Worm (Caenorhabditis elegans): ENCODE measurements around the gene drd-10.

The drd-10 gene

DNA sequence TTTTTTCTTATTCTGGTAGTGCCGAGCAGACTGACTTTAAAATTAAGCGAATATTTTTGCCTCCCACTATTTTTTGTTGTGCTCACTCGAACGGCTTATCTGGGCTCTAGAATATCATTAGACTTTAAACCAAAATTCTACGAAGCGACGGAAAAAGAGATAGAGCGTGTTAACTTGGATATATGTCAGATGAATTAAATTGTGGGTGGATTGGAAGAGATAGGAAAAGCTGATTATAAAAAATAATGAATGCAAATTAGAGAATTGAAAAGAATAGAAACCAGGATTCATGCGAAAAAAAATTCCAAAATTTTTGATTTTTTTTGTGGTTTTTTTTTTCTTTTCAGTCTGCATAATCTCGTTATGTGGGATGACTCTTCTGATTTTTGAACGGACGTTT is 14.4 kb downstream of the drd-10 start, which contains the start of gene F20A1.4:
Gene F20A1.4, minus strand, starts transcription at position 101 of the 400 bp plus-strand sequence.
- TF ChIP-seq klf-2 (GFP tag; conservative IDR thresholded peaks at IDR 0.05) (no peak), ztf-29 (GFP tag; IDR thresholded peaks at IDR 0.05) (no peak), tab-1 (GFP tag; IDR thresholded peaks at IDR 0.05) (no peak), med-1 (GFP tag; optimal IDR thresholded peaks at IDR 0.05; ENCODE audit: insufficient read depth) (no peak), flt-1 (GFP tag; IDR thresholded peaks at IDR 0.05) (no peak), ztf-23 (GFP tag; IDR thresholded peaks at IDR 0.05) (no peak), ref-1 (GFP tag; conservative IDR thresholded peaks at IDR 0.05) (no peak), T22C8.4 (GFP tag; IDR thresholded peaks at IDR 0.05) (no peak), cog-1 (tag; optimal IDR thresholded peaks at IDR 0.05) (no peak)

DNA sequence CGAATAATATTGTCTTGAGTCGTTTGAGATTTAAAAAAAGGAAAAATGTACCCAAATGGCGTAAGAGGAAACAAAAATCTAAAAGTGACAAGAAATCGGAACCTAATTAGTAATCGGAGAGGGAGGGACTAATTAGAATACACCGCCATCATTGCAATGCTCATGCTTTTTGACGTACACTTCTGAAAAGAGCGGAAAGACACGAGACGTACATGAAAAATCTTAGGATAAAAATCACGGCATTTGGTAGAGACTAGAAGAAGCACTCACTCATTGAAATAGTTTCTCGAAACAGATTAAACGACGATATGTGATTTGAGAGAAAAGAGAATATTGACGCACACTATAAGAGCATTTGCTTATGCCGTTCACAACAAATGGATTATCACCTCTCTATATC is 15.6 kb downstream of the drd-10 start:
- TF ChIP-seq ztf-29 (GFP tag; IDR thresholded peaks at IDR 0.05), result no peak
- TF ChIP-seq med-1 (GFP tag; optimal IDR thresholded peaks at IDR 0.05; ENCODE audit: insufficient read depth), result no peak
- TF ChIP-seq klf-2 (GFP tag; conservative IDR thresholded peaks at IDR 0.05), result no peak
- no peak for TF ChIP-seq ztf-23 (GFP tag; IDR thresholded peaks at IDR 0.05)
- TF ChIP-seq ref-1 (GFP tag; conservative IDR thresholded peaks at IDR 0.05), result no peak
- no peak for TF ChIP-seq tab-1 (GFP tag; IDR thresholded peaks at IDR 0.05)
- no peak for TF ChIP-seq flt-1 (GFP tag; IDR thresholded peaks at IDR 0.05)
- no peak for TF ChIP-seq T22C8.4 (GFP tag; IDR thresholded peaks at IDR 0.05)
- no peak for TF ChIP-seq cog-1 (tag; optimal IDR thresholded peaks at IDR 0.05)

DNA sequence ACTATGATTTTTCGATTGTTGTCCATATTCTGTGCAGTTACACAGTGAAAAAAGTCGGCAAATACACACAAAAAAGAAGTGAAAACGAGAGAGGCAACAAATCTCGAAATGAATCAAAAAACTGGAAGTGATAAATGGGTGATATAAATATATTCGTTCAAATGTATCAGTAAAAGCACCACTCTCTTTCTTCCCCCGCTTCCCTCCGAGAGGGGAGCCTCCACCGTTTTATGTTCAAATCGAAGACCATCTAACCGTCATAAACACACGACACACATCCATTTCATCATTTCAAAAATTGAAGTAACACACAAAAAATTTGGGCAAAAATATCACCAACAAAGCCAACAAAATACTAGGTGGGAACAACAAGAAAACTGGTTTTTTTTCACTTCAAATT is 19.6 kb downstream of the drd-10 start, which contains the start of gene F20A1.6:
Gene F20A1.6, minus strand, starts transcription at position 101 of the 400 bp plus-strand sequence.
- no peak for TF ChIP-seq flt-1 (GFP tag; IDR thresholded peaks at IDR 0.05)
- TF ChIP-seq ref-1 (GFP tag; conservative IDR thresholded peaks at IDR 0.05), result no peak
- no peak for TF ChIP-seq tab-1 (GFP tag; IDR thresholded peaks at IDR 0.05)
- no peak for TF ChIP-seq ztf-29 (GFP tag; IDR thresholded peaks at IDR 0.05)
- no peak for TF ChIP-seq ztf-23 (GFP tag; IDR thresholded peaks at IDR 0.05)
- TF ChIP-seq cog-1 (tag; optimal IDR thresholded peaks at IDR 0.05), result no peak

DNA sequence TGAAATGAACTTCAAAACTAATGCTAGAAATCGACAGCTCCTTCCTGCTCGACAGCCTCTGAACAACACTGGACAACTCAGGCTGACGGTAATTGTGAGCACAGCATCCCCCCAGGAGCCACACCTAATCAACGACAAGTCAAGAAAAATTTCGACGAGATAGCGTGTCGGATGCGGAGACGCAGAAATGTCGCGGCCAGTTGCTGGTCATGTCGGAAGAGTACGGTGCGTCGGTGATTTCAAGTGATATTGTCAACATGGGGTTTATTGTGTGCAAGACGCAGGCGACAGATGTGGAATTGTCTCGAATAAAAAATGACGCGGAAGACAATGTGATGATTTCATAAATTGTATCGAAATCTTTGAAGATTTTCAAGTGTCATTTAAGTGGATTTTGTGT is 29.1 kb downstream of the drd-10 start, which contains the start of gene twk-11:
Gene twk-11, minus strand, starts transcription at position 101 of the 400 bp plus-strand sequence.
- TF ChIP-seq T22C8.4 (GFP tag; IDR thresholded peaks at IDR 0.05) (no peak), med-1 (GFP tag; optimal IDR thresholded peaks at IDR 0.05; ENCODE audit: insufficient read depth) (no peak), flt-1 (GFP tag; IDR thresholded peaks at IDR 0.05) (no peak), klf-2 (GFP tag; conservative IDR thresholded peaks at IDR 0.05) (no peak), cog-1 (tag; optimal IDR thresholded peaks at IDR 0.05) (no peak), ztf-23 (GFP tag; IDR thresholded peaks at IDR 0.05) (no peak), ref-1 (GFP tag; conservative IDR thresholded peaks at IDR 0.05) (no peak)

DNA sequence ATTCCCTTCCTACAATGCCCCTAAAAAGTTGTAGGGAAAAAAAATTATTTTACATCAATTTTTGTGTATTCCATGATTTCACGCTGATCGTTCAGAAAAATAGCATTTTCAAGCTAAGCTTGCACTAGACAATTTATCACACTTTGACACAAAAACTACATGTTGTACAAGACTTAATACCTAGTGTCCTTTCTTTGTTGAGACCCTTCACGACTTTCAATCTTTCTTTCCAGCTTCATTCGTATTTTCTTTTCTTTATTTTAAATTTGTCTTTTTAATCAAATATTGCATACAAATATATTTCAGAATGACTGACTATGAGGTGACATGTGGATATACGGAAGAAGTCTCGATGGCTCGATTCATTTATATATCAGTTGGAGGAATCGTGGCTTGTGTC is 38.6 kb downstream of the drd-10 start, which contains the start of gene F20A1.2:
Gene F20A1.2, plus strand, starts transcription at position 301 of the 400 bp plus-strand sequence.
- TF ChIP-seq klf-2 (GFP tag; conservative IDR thresholded peaks at IDR 0.05), result no peak
- TF ChIP-seq tab-1 (GFP tag; IDR thresholded peaks at IDR 0.05), result no peak
- no peak for TF ChIP-seq cog-1 (tag; optimal IDR thresholded peaks at IDR 0.05)
- no peak for TF ChIP-seq ztf-23 (GFP tag; IDR thresholded peaks at IDR 0.05)
- TF ChIP-seq flt-1 (GFP tag; IDR thresholded peaks at IDR 0.05), result no peak
- TF ChIP-seq med-1 (GFP tag; optimal IDR thresholded peaks at IDR 0.05; ENCODE audit: insufficient read depth), result no peak
- no peak for TF ChIP-seq T22C8.4 (GFP tag; IDR thresholded peaks at IDR 0.05)
- TF ChIP-seq ztf-29 (GFP tag; IDR thresholded peaks at IDR 0.05), result no peak
- no peak for TF ChIP-seq ref-1 (GFP tag; conservative IDR thresholded peaks at IDR 0.05)

DNA sequence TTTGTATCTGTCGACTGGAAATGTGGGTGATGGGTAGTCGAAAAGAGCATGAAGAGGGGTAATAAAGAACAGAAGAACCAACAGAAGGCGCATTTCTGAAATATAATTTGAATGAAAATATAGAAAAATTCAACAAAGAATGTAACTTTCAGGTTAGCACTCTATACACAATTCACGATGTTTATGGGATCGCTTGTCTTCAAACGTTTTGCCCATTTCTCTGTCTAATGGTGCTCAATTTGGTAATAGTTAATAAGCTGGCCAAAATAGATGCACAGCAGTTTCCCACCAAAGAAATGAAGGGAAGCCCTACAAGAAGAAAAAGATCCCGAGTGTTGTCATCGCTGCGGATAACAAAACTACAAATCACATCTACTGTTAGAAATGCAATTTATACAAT is 40.1 kb downstream of the drd-10 start, which contains the start of gene F20A1.8:
Gene F20A1.8, minus strand, starts transcription at position 101 of the 400 bp plus-strand sequence.
- TF ChIP-seq T22C8.4 (GFP tag; IDR thresholded peaks at IDR 0.05) (no peak), cog-1 (tag; optimal IDR thresholded peaks at IDR 0.05) (no peak), tab-1 (GFP tag; IDR thresholded peaks at IDR 0.05) (no peak), flt-1 (GFP tag; IDR thresholded peaks at IDR 0.05) (no peak), med-1 (GFP tag; optimal IDR thresholded peaks at IDR 0.05; ENCODE audit: insufficient read depth) (no peak), klf-2 (GFP tag; conservative IDR thresholded peaks at IDR 0.05) (no peak), ref-1 (GFP tag; conservative IDR thresholded peaks at IDR 0.05) (no peak), ztf-29 (GFP tag; IDR thresholded peaks at IDR 0.05) (no peak), ztf-23 (GFP tag; IDR thresholded peaks at IDR 0.05) (no peak)

DNA sequence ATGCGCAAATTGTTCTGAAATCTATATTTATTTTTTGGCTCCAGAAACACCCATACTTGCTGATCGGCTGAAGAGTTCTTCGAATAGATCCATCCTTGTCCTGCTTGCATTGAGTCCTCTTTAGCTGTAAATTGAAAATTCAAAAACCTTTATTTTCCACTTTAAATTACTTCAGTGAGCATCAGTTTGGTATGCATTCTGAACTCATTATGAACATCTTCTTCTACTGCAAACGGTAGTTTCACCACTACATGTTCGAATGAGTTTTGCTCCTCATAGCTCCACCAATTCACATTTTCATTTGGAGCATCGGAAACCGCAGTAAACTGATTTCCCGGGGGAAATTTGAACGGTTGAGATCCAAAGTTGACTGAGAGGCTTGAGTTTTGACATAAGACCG is 42.7 kb downstream of the drd-10 start:
- no peak for TF ChIP-seq med-1 (GFP tag; optimal IDR thresholded peaks at IDR 0.05; ENCODE audit: insufficient read depth)
- no peak for TF ChIP-seq tab-1 (GFP tag; IDR thresholded peaks at IDR 0.05)
- no peak for TF ChIP-seq klf-2 (GFP tag; conservative IDR thresholded peaks at IDR 0.05)
- TF ChIP-seq cog-1 (tag; optimal IDR thresholded peaks at IDR 0.05), result no peak
- TF ChIP-seq ztf-29 (GFP tag; IDR thresholded peaks at IDR 0.05), result no peak
- no peak for TF ChIP-seq ref-1 (GFP tag; conservative IDR thresholded peaks at IDR 0.05)
- no peak for TF ChIP-seq T22C8.4 (GFP tag; IDR thresholded peaks at IDR 0.05)

DNA sequence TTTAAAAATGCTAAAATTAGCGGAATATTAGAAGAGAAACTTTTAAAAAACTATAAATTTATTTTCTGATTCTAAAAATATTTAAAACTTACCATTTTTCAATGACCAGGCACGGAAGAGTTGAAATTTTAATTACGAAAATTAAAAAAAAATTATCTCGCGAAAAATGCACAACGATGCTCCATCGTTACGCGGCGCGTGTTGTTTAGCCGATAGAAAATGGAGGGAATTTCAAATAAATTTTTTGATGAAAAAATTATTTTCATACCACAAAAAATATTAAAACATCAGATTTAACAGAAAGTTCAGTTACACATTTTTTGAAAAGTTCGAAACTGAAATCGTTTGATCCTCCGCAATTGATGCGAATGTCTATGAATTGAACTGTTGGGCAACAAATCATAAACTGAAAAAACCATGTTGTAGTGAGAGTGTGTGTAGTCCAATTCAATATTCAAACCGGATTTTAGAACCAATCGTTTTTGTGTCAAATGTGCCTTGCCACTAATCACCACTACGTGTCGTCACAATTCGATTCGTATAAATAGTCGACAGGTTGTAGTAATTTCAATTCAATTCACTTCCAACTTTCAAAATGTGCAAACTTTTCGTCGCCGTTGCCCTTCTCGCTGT is 43.8 kb downstream of the drd-10 start, which contains the start of the genes tofu-2 and spig-1:
Gene tofu-2, minus strand, starts transcription at position 116 of the 633 bp plus-strand sequence.
Gene spig-1, plus strand, starts transcription at position 583 of the 633 bp plus-strand sequence.
- TF ChIP-seq ztf-29 (GFP tag; IDR thresholded peaks at IDR 0.05), result no peak
- no peak for TF ChIP-seq med-1 (GFP tag; optimal IDR thresholded peaks at IDR 0.05; ENCODE audit: insufficient read depth)
- TF ChIP-seq ztf-23 (GFP tag; IDR thresholded peaks at IDR 0.05), result no peak
- no peak for TF ChIP-seq klf-2 (GFP tag; conservative IDR thresholded peaks at IDR 0.05)
- no peak for TF ChIP-seq tab-1 (GFP tag; IDR thresholded peaks at IDR 0.05)
- TF ChIP-seq ref-1 (GFP tag; conservative IDR thresholded peaks at IDR 0.05), result no peak
- no peak for TF ChIP-seq T22C8.4 (GFP tag; IDR thresholded peaks at IDR 0.05)
- no peak for TF ChIP-seq cog-1 (tag; optimal IDR thresholded peaks at IDR 0.05)
- no peak for TF ChIP-seq flt-1 (GFP tag; IDR thresholded peaks at IDR 0.05)

DNA sequence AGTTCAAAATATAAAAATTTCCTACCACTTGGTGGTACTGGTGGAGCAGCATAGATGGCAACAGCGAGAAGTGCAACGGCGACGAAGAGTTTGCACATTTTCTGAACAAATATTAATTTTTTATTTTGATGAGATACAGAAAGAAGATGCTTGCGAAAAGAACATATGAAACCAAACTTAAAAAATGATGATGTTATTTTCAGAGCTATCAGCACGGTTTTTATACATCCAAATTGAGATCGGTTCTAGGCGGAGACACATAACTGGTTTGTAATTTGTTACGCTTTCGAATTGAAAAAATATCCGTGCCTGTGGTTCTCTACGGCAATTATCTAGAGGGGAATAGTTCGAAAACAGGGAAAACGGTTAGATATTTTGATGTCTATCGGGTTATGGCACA is 45.7 kb downstream of the drd-10 start, which contains the start of gene txt-17:
Gene txt-17, minus strand, starts transcription at position 101 of the 400 bp plus-strand sequence.
- TF ChIP-seq med-1 (GFP tag; optimal IDR thresholded peaks at IDR 0.05; ENCODE audit: insufficient read depth), result no peak
- TF ChIP-seq klf-2 (GFP tag; conservative IDR thresholded peaks at IDR 0.05), result no peak
- TF ChIP-seq flt-1 (GFP tag; IDR thresholded peaks at IDR 0.05), result no peak
- TF ChIP-seq tab-1 (GFP tag; IDR thresholded peaks at IDR 0.05), result no peak
- no peak for TF ChIP-seq ztf-29 (GFP tag; IDR thresholded peaks at IDR 0.05)
